Fruit fly (Drosophila melanogaster) whole organism, wandering third instar larva: ENCODE results near the gene CG11839.

ENCODE experiments used
- Abd-B ChIP-seq: fragments of >200 bp; optimal IDR thresholded peaks from 2 replicates; lab custom pipeline; 2017; ENCODE audit warnings: missing biosample characterization, missing genetic modification characterization
- CG32264 ChIP-seq: fragments of 200-800 bp; sonication (Bioruptor generic); optimal IDR thresholded peaks from 2 replicates; lab custom pipeline; 2016; ENCODE audit warnings: missing biosample characterization, missing genetic modification characterization
- CG9705 ChIP-seq: fragments of 200-800 bp; sonication (Bioruptor generic); optimal IDR thresholded peaks from 2 replicates; lab custom pipeline; 2018; ENCODE audit warnings: missing biosample characterization, mild to moderate bottlenecking, missing genetic modification characterization
- CrebA ChIP-seq: fragments of 200-800 bp; sonication (Bioruptor generic); optimal IDR thresholded peaks from 2 replicates; lab custom pipeline; 2016; ENCODE audit warnings: missing biosample characterization, mild to moderate bottlenecking, missing genetic modification characterization, borderline replicate concordance
- Dfd ChIP-seq: fragments of >200 bp; optimal IDR thresholded peaks from 2 replicates; lab custom pipeline; 2017; ENCODE audit warnings: missing biosample characterization, missing genetic modification characterization
- Dif ChIP-seq: fragments of 200-275, 200-300 bp; sonication (Bioruptor generic); optimal IDR thresholded peaks from 2 replicates; lab custom pipeline; 2018; ENCODE audit warnings: missing biosample characterization, missing genetic modification characterization; ENCODE audit not compliant: partially characterized antibody
- GATAd ChIP-seq: sonication (Bioruptor generic); optimal IDR thresholded peaks from 2 replicates; lab custom pipeline; 2016; ENCODE audit warnings: missing biosample characterization, missing genetic modification characterization
- HLH106 ChIP-seq: fragments of 200-800 bp; optimal IDR thresholded peaks from 3 replicates; lab custom pipeline; 2019; ENCODE audit warnings: missing biosample characterization, mild to moderate bottlenecking, missing genetic modification characterization, moderate library complexity
- Hnf4 ChIP-seq: fragments of 200-800 bp; sonication (Bioruptor generic); optimal IDR thresholded peaks from 2 replicates; lab custom pipeline; 2016; ENCODE audit warnings: missing biosample characterization, mild to moderate bottlenecking, missing genetic modification characterization
- Hr78 ChIP-seq: fragments of >200 bp; optimal IDR thresholded peaks from 2 replicates; lab custom pipeline; 2017; ENCODE audit warnings: missing biosample characterization, missing genetic modification characterization
- Hr83 ChIP-seq: fragments of 200-300 bp; sonication (Bioruptor generic); optimal IDR thresholded peaks from 2 replicates; lab custom pipeline; 2016; ENCODE audit warnings: missing biosample characterization, mild to moderate bottlenecking, missing genetic modification characterization, moderate library complexity; ENCODE audit not compliant: poor library complexity, severe bottlenecking
- Jra ChIP-seq: sonication (Bioruptor generic); optimal IDR thresholded peaks from 2 replicates; lab custom pipeline; 2016; ENCODE audit warnings: missing biosample characterization, missing genetic modification characterization
- Mio ChIP-seq: sonication (Bioruptor generic); optimal IDR thresholded peaks from 2 replicates; lab custom pipeline; 2016; ENCODE audit warnings: missing biosample characterization, missing genetic modification characterization
- Myc ChIP-seq: fragments of >200 bp; optimal IDR thresholded peaks from 2 replicates; lab custom pipeline; 2017
- N ChIP-seq: fragments of >200 bp; optimal IDR thresholded peaks from 2 replicates; lab custom pipeline; 2018; ENCODE audit warnings: missing biosample characterization, missing external identifiers, missing genetic modification characterization
- OdsH ChIP-seq: fragments of 200-800 bp; sonication (Bioruptor generic); optimal IDR thresholded peaks from 2 replicates; lab custom pipeline; 2016; ENCODE audit warnings: missing biosample characterization, mild to moderate bottlenecking, missing genetic modification characterization
- Rel ChIP-seq, 2 experiments: fragments of 200-800 bp; sonication (Bioruptor generic) in 1 of 2; optimal IDR thresholded peaks; 2 replicates in 1 of 2; 3 replicates in 1 of 2; lab custom pipeline; 2016 to 2019; ENCODE audit warnings: mild to moderate bottlenecking in 2 of 2, missing biosample characterization in 2 of 2, missing genetic modification characterization in 2 of 2, moderate library complexity in 1 of 2
- Sp1 ChIP-seq: fragments of 200-800 bp; sonication (Bioruptor generic); optimal IDR thresholded peaks from 3 replicates; lab custom pipeline; 2019; ENCODE audit warnings: missing biosample characterization, mild to moderate bottlenecking, missing genetic modification characterization, moderate library complexity
- Vsx2 ChIP-seq: fragments of 200-300, 225-300 bp; sonication (Bioruptor generic); optimal IDR thresholded peaks from 2 replicates; lab custom pipeline; 2018; ENCODE audit warnings: missing biosample characterization, missing genetic modification characterization; ENCODE audit not compliant: partially characterized antibody
- br ChIP-seq: fragments of 200-800 bp; sonication (Bioruptor generic); optimal IDR thresholded peaks from 2 replicates; lab custom pipeline; 2016; ENCODE audit warnings: missing biosample characterization, missing genetic modification characterization
- brk ChIP-seq: fragments of 200-800 bp; sonication (Bioruptor generic); optimal IDR thresholded peaks from 2 replicates; lab custom pipeline; 2016; ENCODE audit warnings: missing biosample characterization, mild to moderate bottlenecking, missing genetic modification characterization
- dl ChIP-seq, 2 experiments: fragments of 175-275, 200-275 bp in 1 of 2; fragments of 200-275 bp in 1 of 2; sonication (Bioruptor generic); optimal IDR thresholded peaks; lab custom pipeline; 2018; ENCODE audit warnings: mild to moderate bottlenecking in 2 of 2, missing biosample characterization in 2 of 2, missing genetic modification characterization in 2 of 2, moderate library complexity in 2 of 2; ENCODE audit not compliant: partially characterized antibody in 2 of 2, insufficient read depth in 1 of 2
- dmrt93B ChIP-seq: fragments of 200-800 bp; sonication (Bioruptor generic); optimal IDR thresholded peaks from 2 replicates; lab custom pipeline; 2018; ENCODE audit warnings: missing biosample characterization, mild to moderate bottlenecking, missing genetic modification characterization
- dsf ChIP-seq: sonication (Bioruptor generic); optimal IDR thresholded peaks from 2 replicates; lab custom pipeline; 2016; ENCODE audit warnings: missing biosample characterization, missing genetic modification characterization, borderline replicate concordance
- ey ChIP-seq: fragments of 200-800 bp; sonication (Bioruptor generic); optimal IDR thresholded peaks from 2 replicates; lab custom pipeline; 2016; ENCODE audit warnings: missing biosample characterization, missing genetic modification characterization
- foxo ChIP-seq, 2 experiments: fragments of 200-800 bp; sonication (Bioruptor generic); optimal IDR thresholded peaks; 2 replicates in 1 of 2; 3 replicates in 1 of 2; lab custom pipeline; 2016 to 2017; ENCODE audit warnings: missing biosample characterization in 2 of 2, missing genetic modification characterization in 2 of 2
- fru ChIP-seq: fragments of 200-800 bp; sonication (Bioruptor generic); optimal IDR thresholded peaks from 3 replicates; lab custom pipeline; 2016; ENCODE audit warnings: missing biosample characterization, mild to moderate bottlenecking, missing genetic modification characterization
- h ChIP-seq: fragments of 200-800 bp; sonication (Bioruptor generic); optimal IDR thresholded peaks from 3 replicates; lab custom pipeline; 2016; ENCODE audit warnings: missing biosample characterization, mild to moderate bottlenecking, missing genetic modification characterization
- jim ChIP-seq: fragments of 175-275, 200-325 bp; sonication (Bioruptor generic); optimal IDR thresholded peaks from 2 replicates; lab custom pipeline; 2016; ENCODE audit warnings: missing biosample characterization, mild to moderate bottlenecking, missing genetic modification characterization
- lola ChIP-seq: fragments of >200 bp; optimal IDR thresholded peaks from 2 replicates; lab custom pipeline; 2017; ENCODE audit warnings: missing biosample characterization, missing genetic modification characterization
- pan ChIP-seq: fragments of >200 bp; optimal IDR thresholded peaks from 2 replicates; lab custom pipeline; 2017
- psq ChIP-seq: fragments of 200-800 bp; sonication (Bioruptor generic); optimal IDR thresholded peaks from 3 replicates; lab custom pipeline; 2017; ENCODE audit warnings: missing biosample characterization, mild to moderate bottlenecking, missing genetic modification characterization, moderate library complexity
- rgr ChIP-seq: fragments of 200-800 bp; sonication (Bioruptor generic); optimal IDR thresholded peaks from 3 replicates; lab custom pipeline; 2016; ENCODE audit warnings: missing biosample characterization, mild to moderate bottlenecking, missing genetic modification characterization
- sage ChIP-seq: fragments of 200-800 bp; sonication (Bioruptor generic); optimal IDR thresholded peaks from 2 replicates; lab custom pipeline; 2016; ENCODE audit warnings: missing biosample characterization, mild to moderate bottlenecking, missing genetic modification characterization
- sv ChIP-seq: fragments of 200-800 bp; sonication (Bioruptor generic); optimal IDR thresholded peaks from 3 replicates; lab custom pipeline; 2016; ENCODE audit warnings: missing biosample characterization, missing genetic modification characterization
- tai ChIP-seq: sonication (Bioruptor generic); optimal IDR thresholded peaks from 2 replicates; lab custom pipeline; 2016; ENCODE audit warnings: missing biosample characterization, missing genetic modification characterization
- usp ChIP-seq: fragments of >200 bp; optimal IDR thresholded peaks from 2 replicates; lab custom pipeline; 2017; ENCODE audit warnings: missing biosample characterization, missing genetic modification characterization
- woc ChIP-seq: sonication (Bioruptor generic); optimal IDR thresholded peaks from 2 replicates; lab custom pipeline; 2016; ENCODE audit warnings: missing biosample characterization, mild to moderate bottlenecking, missing genetic modification characterization

The CG11839 gene

DNA sequence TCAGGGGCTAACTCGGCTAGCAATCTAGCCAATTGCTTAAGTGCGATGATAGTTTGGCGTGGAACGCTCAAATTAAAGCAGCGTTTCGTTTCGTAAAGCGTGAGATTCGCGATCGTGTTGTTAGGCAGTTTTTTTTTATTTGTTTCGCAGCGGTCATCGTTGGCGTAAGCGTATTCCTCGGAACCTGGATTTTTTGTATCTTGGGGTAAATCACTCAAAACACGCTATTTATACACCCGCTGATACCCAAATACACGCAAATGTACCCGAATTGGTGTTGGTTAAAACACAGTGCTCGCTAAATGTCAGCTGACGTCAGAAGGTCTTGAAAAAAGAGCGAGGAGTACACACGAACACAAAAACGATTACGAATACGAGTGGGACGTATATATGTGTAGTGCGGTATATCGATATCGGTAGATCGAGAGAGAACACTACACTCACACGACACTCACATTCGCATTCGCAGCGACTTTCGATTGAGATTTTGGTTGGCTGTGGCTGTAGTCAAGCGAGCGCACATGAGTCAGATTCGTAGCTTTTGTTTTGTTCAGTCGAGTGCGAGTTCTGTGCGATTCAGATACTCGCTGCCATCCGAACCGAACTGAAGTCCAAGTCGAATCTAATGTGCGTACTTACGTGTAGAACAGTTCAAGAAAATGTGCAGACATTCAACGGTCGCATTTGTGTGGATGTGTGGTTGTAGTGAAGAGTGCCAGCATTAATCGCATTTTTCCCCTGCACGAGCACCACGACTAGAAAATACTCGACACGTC is 19.8 kb upstream of the CG11839 start:
- TF ChIP-seq tai (GFP tag; lab: Kevin White, UChicago): peak; percentile 75
- no peak for TF ChIP-seq Mio
- TF ChIP-seq lola: no peak
- peak; percentile 52 for TF ChIP-seq woc (GFP tag; lab: Kevin White, UChicago)
- peak; percentile 47 for TF ChIP-seq Hr83 (GFP tag; lab: Kevin White, UChicago)
- peak; percentile 41 for TF ChIP-seq psq (GFP tag; lab: Kevin White, UChicago)
- TF ChIP-seq CrebA: no peak
- TF ChIP-seq CG32264 (GFP tag; lab: Kevin White, UChicago): no peak
- TF ChIP-seq Rel (GFP tag; optimal IDR thresholded peaks at IDR 0.05; lab: Kevin White, UChicago): peak; percentile 80
- peak; percentile 97 for TF ChIP-seq Rel (tag; optimal IDR thresholded peaks at IDR 0.05; lab: Kevin White, UChicago)
- TF ChIP-seq usp (GFP tag; lab: Kevin White, UChicago): no peak
- peak; percentile 82 for TF ChIP-seq N
- TF ChIP-seq ey: peak; percentile 40
- no peak for TF ChIP-seq sv (GFP tag; lab: Kevin White, UChicago)
- TF ChIP-seq br: peak; percentile 19
- TF ChIP-seq GATAd (GFP tag; lab: Kevin White, UChicago): no peak
- TF ChIP-seq Jra (GFP tag; lab: Kevin White, UChicago): peak; percentile 79
- peak; percentile 22 for TF ChIP-seq dsf (GFP tag; lab: Kevin White, UChicago)
- no peak for TF ChIP-seq Abd-B
- no peak for TF ChIP-seq Vsx2 (GFP tag; lab: Kevin White, UChicago)
- peak; percentile 88 for TF ChIP-seq brk (GFP tag; lab: Kevin White, UChicago)
- TF ChIP-seq foxo (GFP tag; optimal IDR thresholded peaks at IDR 0.05; lab: Kevin White, UChicago): peak; percentile 29 to 48
- TF ChIP-seq Myc: no peak
- peak; percentile 61 for TF ChIP-seq rgr (GFP tag; lab: Kevin White, UChicago)
- no peak for TF ChIP-seq Dfd (GFP tag; lab: Kevin White, UChicago)
- no peak for TF ChIP-seq fru (GFP tag; lab: Kevin White, UChicago)
- peak; percentile 61 for TF ChIP-seq jim (GFP tag; lab: Kevin White, UChicago)
- peak; percentile 16 for TF ChIP-seq OdsH (GFP tag; lab: Kevin White, UChicago)
- TF ChIP-seq Hnf4 (GFP tag; lab: Kevin White, UChicago): peak; percentile 55
- TF ChIP-seq sage (GFP tag; lab: Kevin White, UChicago): peak; percentile 84
- no peak for TF ChIP-seq pan
- TF ChIP-seq CG9705 (GFP tag; lab: Kevin White, UChicago): peak; percentile 30
- TF ChIP-seq Dif (GFP tag; lab: Kevin White, UChicago): peak; percentile 88
- peak; percentile 50 for TF ChIP-seq Sp1
- no peak for TF ChIP-seq dmrt93B
- no peak for TF ChIP-seq Hr78 (GFP tag; lab: Kevin White, UChicago)
- peak; percentile 71 for TF ChIP-seq h (GFP tag; lab: Kevin White, UChicago)
- TF ChIP-seq HLH106 (tag; lab: Kevin White, UChicago): peak; percentile 39
- TF ChIP-seq dl (GFP tag; optimal IDR thresholded peaks at IDR 0.05; lab: Kevin White, UChicago; ENCODE audit: insufficient read depth in 1 of 2, partially characterized antibody in 2 of 2): peak; percentile 63 to 78

DNA sequence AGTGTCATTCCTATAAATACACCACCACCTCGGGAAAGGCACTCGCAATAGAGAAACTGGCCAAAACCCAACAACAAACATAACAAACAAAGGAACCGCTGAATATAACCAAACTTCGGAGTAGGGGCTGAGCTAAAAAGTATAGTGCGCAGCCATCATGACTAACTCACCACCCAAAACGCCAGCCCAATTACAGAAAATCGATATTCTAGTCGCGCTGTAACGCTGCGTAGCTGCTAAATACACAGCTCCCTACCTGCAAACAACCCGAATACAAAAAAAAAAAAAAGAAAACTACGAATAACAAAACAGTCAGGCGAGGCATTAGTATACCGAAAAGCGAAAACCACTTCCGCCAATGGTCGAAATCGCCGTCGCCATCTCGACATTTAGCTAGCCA is 19.1 kb upstream of the CG11839 start:
- TF ChIP-seq Hr78 (GFP tag; lab: Kevin White, UChicago) (no peak), Jra (GFP tag; lab: Kevin White, UChicago) (no peak), usp (GFP tag; lab: Kevin White, UChicago) (no peak), rgr (GFP tag; lab: Kevin White, UChicago) (no peak), sv (GFP tag; lab: Kevin White, UChicago) (no peak), Mio (no peak), Abd-B (no peak), psq (GFP tag; lab: Kevin White, UChicago) (no peak), dmrt93B (no peak), CG9705 (GFP tag; lab: Kevin White, UChicago) (no peak), lola (no peak), ey (no peak)
